Fruit fly (Drosophila melanogaster): Measurements from ENCODE around the gene CYLD.
A peak's percentile ranks its signal among the peaks of the same experiment; 100 is the strongest.

Gene CYLD

dm6 chr2L:10276846-10277245 is 22.8 kb downstream of the CYLD start (continued):
- TF ChIP-seq CG31224 (GFP tag; IDR thresholded peaks at IDR 0.05) (no peak), Poxn (GFP tag; IDR thresholded peaks at IDR 0.05) (no peak), Dad (GFP tag; optimal IDR thresholded peaks at IDR 0.05) (peak; percentile 7), fd96Cb (tag; optimal IDR thresholded peaks at IDR 0.05) (no peak), Dek (tag; optimal IDR thresholded peaks at IDR 0.05) (no peak), btn (GFP tag; optimal IDR thresholded peaks at IDR 0.05) (peak; percentile 17), CG17361 (GFP tag; IDR thresholded peaks at IDR 0.05) (peak; percentile 30; the same call in 1 of the 3 replicates), CG13424 (tag; optimal IDR thresholded peaks at IDR 0.05) (no peak), pnt (GFP tag; optimal IDR thresholded peaks at IDR 0.05) (no peak), bbx (GFP tag; IDR thresholded peaks at IDR 0.05; ENCODE audit: partially characterized antibody) (no peak), tx (GFP tag; optimal IDR thresholded peaks at IDR 0.05) (no peak), bab2 (GFP tag; optimal IDR thresholded peaks at IDR 0.05) (no peak), CG9727 (GFP tag; optimal IDR thresholded peaks at IDR 0.05) (no peak), wor (GFP tag; IDR thresholded peaks at IDR 0.05) (no peak), CG4820 (GFP tag; optimal IDR thresholded peaks at IDR 0.05) (peak; percentile 25), Antp (GFP tag; optimal IDR thresholded peaks at IDR 0.05) (peak; percentile 24), NK7.1 (GFP tag; optimal IDR thresholded peaks at IDR 0.05) (no peak), CG11456 (GFP tag; IDR thresholded peaks at IDR 0.05) (no peak), CG4617 (GFP tag; optimal IDR thresholded peaks at IDR 0.05; ENCODE audit: borderline replicate concordance) (peak; percentile 0), CG11560 (tag; IDR thresholded peaks at IDR 0.05) (no peak), al (GFP tag; IDR thresholded peaks at IDR 0.05) (no peak), CG5953 (GFP tag; IDR thresholded peaks at IDR 0.05) (no peak), NfI (GFP tag; optimal IDR thresholded peaks at IDR 0.05) (no peak), jigr1 (GFP tag; IDR thresholded peaks at IDR 0.05) (no peak), org-1 (GFP tag; optimal IDR thresholded peaks at IDR 0.05) (no peak), HLH54F (GFP tag; optimal IDR thresholded peaks at IDR 0.05) (no peak), odd (GFP tag; optimal IDR thresholded peaks at IDR 0.05) (no peak), D (optimal IDR thresholded peaks at IDR 0.05) (no peak), D (GFP tag; optimal IDR thresholded peaks at IDR 0.05) (no peak), Kr (GFP tag; optimal IDR thresholded peaks at IDR 0.05) (no peak), corto (GFP tag; optimal IDR thresholded peaks at IDR 0.05) (no peak), Trl (optimal IDR thresholded peaks at IDR 0.05) (no peak), Trl (GFP tag; optimal IDR thresholded peaks at IDR 0.05) (peak; percentile 20), lmd (GFP tag; IDR thresholded peaks at IDR 0.05) (no peak), CG8478 (optimal IDR thresholded peaks at IDR 0.05) (no peak), slbo (GFP tag; IDR thresholded peaks at IDR 0.05) (no peak), NFAT (GFP tag; IDR thresholded peaks at IDR 0.05) (no peak), CG1832 (GFP tag; optimal IDR thresholded peaks at IDR 0.05) (no peak), HHEX (GFP tag; optimal IDR thresholded peaks at IDR 0.05) (no peak), Gug (GFP tag; IDR thresholded peaks at IDR 0.05) (no peak), CG6175 (GFP tag; IDR thresholded peaks at IDR 0.05) (no peak), CG4424 (GFP tag; optimal IDR thresholded peaks at IDR 0.05) (no peak), CG14050 (GFP tag; IDR thresholded peaks at IDR 0.05) (no peak), CG9437 (GFP tag; optimal IDR thresholded peaks at IDR 0.05) (no peak), CG16813 (GFP tag; IDR thresholded peaks at IDR 0.05; ENCODE audit: partially characterized antibody) (no peak), CG32532 (GFP tag; IDR thresholded peaks at IDR 0.05) (no peak), twi (tag; optimal IDR thresholded peaks at IDR 0.05) (no peak), CG6813 (GFP tag; optimal IDR thresholded peaks at IDR 0.05) (no peak), CG7556 (GFP tag; optimal IDR thresholded peaks at IDR 0.05) (no peak), jing (GFP tag; optimal IDR thresholded peaks at IDR 0.05) (no peak), phol (tag; optimal IDR thresholded peaks at IDR 0.05) (peak; percentile 28), dmrt11E (tag; optimal IDR thresholded peaks at IDR 0.05) (no peak), CG4282 (GFP tag; optimal IDR thresholded peaks at IDR 0.05) (no peak), chn (GFP tag; optimal IDR thresholded peaks at IDR 0.05) (peak; percentile 42)
